Worm (Caenorhabditis elegans) whole organism, young adult: ENCODE data around the gene F10A3.11.

Source experiments
- F10E7.11 ChIP-seq: sonication (generic microtip); optimal IDR thresholded peaks from 2 replicates; lab custom pipeline; 2017; ENCODE audit warnings: mild to moderate bottlenecking, missing genetic modification characterization, moderate library complexity, missing compliant biosample characterization
- F33H1.4 ChIP-seq: fragments of 200-800 bp; sonication (Bioruptor generic); IDR thresholded peaks from 2 replicates; pipeline ENCODE4 v1.3.6; 2022; ENCODE audit warnings: missing genetic modification reagents, missing genetic modification characterization, missing compliant biosample characterization
- F39B2.1 ChIP-seq: fragments of 200-800 bp; sonication (Bioruptor generic); IDR thresholded peaks from 2 replicates; pipeline ENCODE4 v1.3.6; 2022; ENCODE audit warnings: missing genetic modification reagents, missing genetic modification characterization, missing compliant biosample characterization
- F57A8.1 ChIP-seq: fragments of 200-800 bp; sonication (Bioruptor generic); optimal IDR thresholded peaks from 2 replicates; lab custom pipeline; 2018; ENCODE audit warnings: mild to moderate bottlenecking, missing genetic modification characterization, moderate library complexity, missing compliant biosample characterization
- Y79H2A.3 ChIP-seq: fragments of 200-800 bp; sonication (Bioruptor generic); conservative IDR thresholded peaks from 2 replicates; pipeline ENCODE4 v1.3.6; 2022; ENCODE audit warnings: missing genetic modification reagents, missing genetic modification characterization, missing compliant biosample characterization
- Y95B8A.8 ChIP-seq: fragments of 200-800 bp; sonication (Bioruptor generic); IDR thresholded peaks from 2 replicates; pipeline ENCODE4 v1.3.6; 2022; ENCODE audit warnings: missing genetic modification reagents, missing genetic modification characterization, missing compliant biosample characterization
- akir-1 ChIP-seq: fragments of 200-800 bp; sonication (Bioruptor generic); optimal IDR thresholded peaks from 2 replicates; lab custom pipeline; 2018; ENCODE audit warnings: mild to moderate bottlenecking, missing genetic modification characterization, moderate library complexity, missing compliant biosample characterization
- athp-1 ChIP-seq: sonication (generic microtip); optimal IDR thresholded peaks from 2 replicates; lab custom pipeline; 2017; ENCODE audit warnings: mild to moderate bottlenecking, missing genetic modification characterization, missing compliant biosample characterization
- cebp-1 ChIP-seq, 2 experiments: fragments of 200-800 bp in 1 of 2; sonication (Bioruptor generic) in 1 of 2; sonication (generic microtip) in 1 of 2; IDR thresholded peaks in 1 of 2; optimal IDR thresholded peaks in 1 of 2; 2 replicates each; pipeline versions ENCODE4 v1.3.6 to Lab custom; 2017 to 2022; ENCODE audit warnings: missing compliant biosample characterization in 2 of 2, missing genetic modification characterization in 2 of 2, mild to moderate bottlenecking in 1 of 2, missing genetic modification reagents in 1 of 2, moderate library complexity in 1 of 2
- dpl-1 ChIP-seq: fragments of 150-350 bp; optimal IDR thresholded peaks from 2 replicates; lab custom pipeline; 2014; ENCODE audit warnings: missing biosample characterization, missing genetic modification reagents, missing genetic modification characterization
- egrh-3 ChIP-seq: fragments of 200-800 bp; sonication (Bioruptor generic); IDR thresholded peaks from 2 replicates; pipeline ENCODE4 v1.3.6; 2022; ENCODE audit warnings: missing genetic modification reagents, missing genetic modification characterization, missing compliant biosample characterization
- him-1 ChIP-seq: sonication (generic microtip); optimal IDR thresholded peaks from 2 replicates; lab custom pipeline; 2016; ENCODE audit warnings: missing genotype, missing genetic modification reagents, missing genetic modification characterization, missing compliant biosample characterization
- hmg-1.2 ChIP-seq: fragments of 200-800 bp; sonication (Bioruptor generic); IDR thresholded peaks from 2 replicates; pipeline ENCODE4 v1.3.6; 2022; ENCODE audit warnings: missing genetic modification reagents, missing genetic modification characterization, missing compliant biosample characterization
- lin-40 ChIP-seq: sonication (generic microtip); optimal IDR thresholded peaks from 2 replicates; lab custom pipeline; 2016; ENCODE audit warnings: missing genetic modification characterization, mild to moderate bottlenecking, missing compliant biosample characterization, missing genotype, missing genetic modification reagents
- lsy-27 ChIP-seq: sonication (generic microtip); optimal IDR thresholded peaks from 2 replicates; lab custom pipeline; 2017; ENCODE audit warnings: missing genetic modification characterization, mild to moderate bottlenecking, missing compliant biosample characterization, antibody characterized with exemption, missing genotype, borderline replicate concordance; ENCODE audit not compliant: insufficient read depth
- nfya-2 ChIP-seq: fragments of 200-800 bp; sonication (Bioruptor generic); IDR thresholded peaks from 2 replicates; pipeline ENCODE4 v1.3.6; 2022; ENCODE audit warnings: missing genetic modification reagents, missing genetic modification characterization, missing compliant biosample characterization
- nhr-27 ChIP-seq: fragments of 200-800 bp; sonication (Bioruptor generic); optimal IDR thresholded peaks from 2 replicates; lab custom pipeline; 2018; ENCODE audit warnings: mild to moderate bottlenecking, missing genetic modification characterization, moderate library complexity, missing compliant biosample characterization
- nhr-80 ChIP-seq: sonication (generic microtip); optimal IDR thresholded peaks from 2 replicates; lab custom pipeline; 2016; ENCODE audit warnings: missing genetic modification characterization, missing compliant biosample characterization
- repo-1 ChIP-seq: sonication (generic microtip); optimal IDR thresholded peaks from 2 replicates; lab custom pipeline; 2017; ENCODE audit warnings: mild to moderate bottlenecking, missing genetic modification characterization, missing compliant biosample characterization
- sea-2 ChIP-seq: fragments of 200-800 bp; sonication (Bioruptor generic); IDR thresholded peaks from 2 replicates; pipeline ENCODE4 v1.3.6; 2022; ENCODE audit warnings: missing genetic modification characterization, missing compliant biosample characterization
- sptf-2 ChIP-seq: fragments of 200-800 bp; sonication (Bioruptor generic); optimal IDR thresholded peaks from 2 replicates; lab custom pipeline; 2018; ENCODE audit warnings: mild to moderate bottlenecking, missing genetic modification characterization, missing compliant biosample characterization
- tbp1 ChIP-seq: fragments of 200-800 bp; sonication (Bioruptor generic); optimal IDR thresholded peaks from 2 replicates; lab custom pipeline; 2018; ENCODE audit warnings: mild to moderate bottlenecking, missing genetic modification characterization, missing compliant biosample characterization
- zfh-2 ChIP-seq: fragments of 200-800 bp; sonication (Bioruptor generic); conservative IDR thresholded peaks from 2 replicates; pipeline ENCODE4 v1.3.6; 2022; ENCODE audit warnings: missing genetic modification reagents, missing genetic modification characterization, missing compliant biosample characterization
- ztf-28 ChIP-seq: fragments of 200-800 bp; sonication (Bioruptor generic); IDR thresholded peaks from 2 replicates; pipeline ENCODE4 v1.3.6; 2022; ENCODE audit warnings: missing genetic modification reagents, missing genetic modification characterization, missing compliant biosample characterization

The F10A3.11 gene

ce11 chrV:16120499-16120898 is 42.0 kb upstream of the F10A3.11 start:
- TF ChIP-seq Y79H2A.3 = no peak
- TF ChIP-seq hmg-1.2 (GFP tag; lab: Robert Waterston, UW) = no peak
- TF ChIP-seq tbp1 (GFP tag; lab: Kevin White, UChicago) = no peak
- no peak for TF ChIP-seq cebp-1 (GFP tag; IDR thresholded peaks at IDR 0.05; lab: Robert Waterston, UW)
- peak; percentile 86 for TF ChIP-seq cebp-1 (tag; optimal IDR thresholded peaks at IDR 0.05; lab: Kevin White, UChicago)
- no peak for TF ChIP-seq him-1 (tag; lab: Kevin White, UChicago)

DNA sequence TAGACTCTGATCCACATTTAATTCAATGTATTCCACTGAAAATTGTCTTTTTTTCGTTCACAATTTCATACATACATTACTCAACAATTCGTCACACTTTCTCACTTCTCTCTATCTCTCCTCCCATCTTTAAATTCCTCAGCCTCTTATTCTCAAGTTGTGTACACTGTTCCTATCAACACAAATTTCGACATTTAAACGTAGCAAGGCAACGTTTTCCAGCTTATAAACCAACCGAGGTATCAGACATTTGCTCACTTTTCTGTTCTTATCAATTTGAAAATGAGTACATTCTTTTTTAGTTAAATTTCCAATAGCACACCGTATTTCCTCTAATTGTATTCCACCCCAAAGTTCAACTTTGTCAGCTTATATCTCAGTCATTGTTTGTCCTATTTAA is 41.6 kb upstream of the F10A3.11 start, which contains the start of gene skr-3:
TSS of gene skr-3 (plus strand) at position 163 of the 400 bp plus-strand sequence.
- peak; percentile 23 for TF ChIP-seq nhr-80 (tag; lab: Kevin White, UChicago)
- no peak for TF ChIP-seq hmg-1.2 (GFP tag; lab: Robert Waterston, UW)

DNA sequence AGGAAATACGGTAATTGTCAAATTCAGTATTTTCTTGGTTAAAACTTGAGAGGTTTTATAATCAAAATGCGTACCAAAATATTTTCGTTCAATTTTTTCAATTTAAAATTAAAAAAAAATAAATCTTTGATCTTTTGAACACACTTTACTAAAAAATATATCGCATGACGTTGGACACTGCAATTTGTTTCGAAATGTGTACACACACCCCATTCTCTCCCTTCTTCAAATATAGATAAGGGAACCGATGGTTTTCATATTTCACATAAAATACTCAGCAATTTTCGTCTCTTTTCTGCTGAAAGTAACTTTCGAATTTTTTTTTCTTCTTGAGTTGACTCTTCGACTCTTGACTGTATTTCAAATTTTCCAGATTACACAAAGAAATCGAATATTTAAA is 41.0 kb upstream of the F10A3.11 start:
- TF ChIP-seq cebp-1 (GFP tag; IDR thresholded peaks at IDR 0.05; lab: Robert Waterston, UW) (no peak), cebp-1 (tag; optimal IDR thresholded peaks at IDR 0.05; lab: Kevin White, UChicago) (peak; percentile 5), athp-1 (tag; lab: Kevin White, UChicago) (no peak)
- TF ChIP-seq, all 124 proteins: peak for 1

DNA sequence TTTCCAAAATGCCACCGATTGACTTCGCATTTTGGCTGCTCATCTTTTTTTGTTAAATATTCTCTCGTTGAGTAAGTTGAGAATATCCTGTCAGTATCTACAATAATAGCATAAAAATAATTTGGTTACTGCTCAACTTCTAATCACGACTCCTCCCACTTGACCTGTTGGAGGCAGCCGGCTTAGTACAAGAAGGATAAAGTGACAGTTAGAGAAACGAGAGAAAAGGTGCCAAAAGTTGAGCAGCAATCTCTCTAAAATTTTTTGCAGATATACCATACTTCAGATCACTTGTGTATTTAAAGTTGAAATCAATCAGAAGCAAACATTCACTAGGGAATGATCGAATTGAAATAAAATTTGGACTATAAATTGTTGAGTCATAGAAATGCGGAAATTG is 37.7 kb upstream of the F10A3.11 start, which contains the start of gene nhr-111:
TSS of gene nhr-111 (minus strand) at position 101 of the 400 bp plus-strand sequence.
- TF ChIP-seq lsy-27 (tag; lab: Kevin White, UChicago) (no peak), him-1 (tag; lab: Kevin White, UChicago) (no peak), zfh-2 (GFP tag; lab: Robert Waterston, UW) (no peak), sea-2 (GFP tag; lab: Robert Waterston, UW) (no peak), Y95B8A.8 (GFP tag; lab: Robert Waterston, UW) (no peak), lin-40 (tag; lab: Kevin White, UChicago) (no peak), sptf-2 (GFP tag; lab: Kevin White, UChicago) (no peak), nhr-27 (tag; lab: Kevin White, UChicago) (no peak), egrh-3 (GFP tag; lab: Robert Waterston, UW) (no peak), F10E7.11 (no peak), ztf-28 (GFP tag; lab: Robert Waterston, UW) (no peak), F33H1.4 (GFP tag; lab: Robert Waterston, UW) (no peak)

- no peak for TF ChIP-seq Y95B8A.8 (GFP tag; lab: Robert Waterston, UW)
- no peak for TF ChIP-seq lin-40 (tag; lab: Kevin White, UChicago)
- TF ChIP-seq akir-1 (GFP tag; lab: Kevin White, UChicago) = no peak
- TF ChIP-seq tbp1 (GFP tag; lab: Kevin White, UChicago) = no peak
Observed at ce11 chrV:16127401-16127800, 35.1 kb upstream of the F10A3.11 start, which contains the start of gene fbxa-143. TSS of gene fbxa-143 (minus strand) at chrV:16127501.

DNA sequence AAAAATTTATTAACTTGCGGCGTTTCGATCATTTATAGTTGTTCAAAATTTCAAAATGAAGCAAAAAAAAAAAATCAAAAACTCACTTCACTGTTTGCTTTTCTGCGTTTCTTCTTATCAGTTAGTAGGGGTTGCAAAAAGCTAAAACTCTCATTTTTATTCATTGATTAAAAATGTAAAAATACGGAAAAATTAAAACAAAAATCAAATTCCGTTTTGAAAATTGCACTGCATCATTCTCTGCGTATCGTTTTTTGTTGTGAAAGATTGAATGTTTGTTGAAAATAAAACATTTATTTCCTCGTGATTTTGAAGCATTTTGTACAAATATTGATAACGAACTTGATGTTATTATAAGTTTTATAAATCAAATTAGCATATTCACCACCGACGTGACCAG is 33.4 kb upstream of the F10A3.11 start:
- TF ChIP-seq dpl-1 = no peak
- TF ChIP-seq Y79H2A.3 = no peak
- TF ChIP-seq nfya-2 = no peak
- TF ChIP-seq repo-1 (tag; lab: Kevin White, UChicago) = no peak
- TF ChIP-seq F57A8.1 (GFP tag; lab: Kevin White, UChicago) = no peak
- TF ChIP-seq nhr-80 (tag; lab: Kevin White, UChicago) = peak; percentile 31
- no peak for TF ChIP-seq cebp-1 (GFP tag; IDR thresholded peaks at IDR 0.05; lab: Robert Waterston, UW)
- peak; percentile 29 for TF ChIP-seq cebp-1 (tag; optimal IDR thresholded peaks at IDR 0.05; lab: Kevin White, UChicago)

DNA sequence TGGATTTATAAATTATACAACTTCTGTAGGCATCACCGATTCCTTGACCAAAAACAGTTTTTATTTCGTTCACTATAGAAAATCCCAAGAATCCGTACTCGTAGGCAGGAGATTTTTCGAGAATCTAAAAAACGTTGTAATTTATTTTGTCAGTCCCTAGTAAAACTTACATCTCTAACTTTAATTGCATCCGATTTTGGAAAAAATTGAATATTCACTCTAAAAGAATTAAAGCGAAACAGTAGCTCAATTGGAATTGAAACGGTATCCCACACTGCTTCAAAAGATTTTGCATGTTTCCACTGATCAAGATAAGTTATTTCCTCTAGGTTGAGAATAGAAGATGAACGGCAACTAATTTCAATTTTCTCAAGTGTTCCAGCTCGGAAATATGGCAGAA is 31.2 kb upstream of the F10A3.11 start, which contains the start of gene fbxa-142:
TSS of gene fbxa-142 (minus strand) at position 101 of the 400 bp plus-strand sequence.
- no peak for TF ChIP-seq F39B2.1 (GFP tag; lab: Robert Waterston, UW)
